Worm (Caenorhabditis elegans) whole organism, mixed stage, embryonic: Measurements from ENCODE around the gene K09E2.1.

ENCODE experiments used
- ceh-43 ChIP-seq: fragments of 200-800 bp; sonication (Bioruptor generic); optimal IDR thresholded peaks from 2 replicates; lab custom pipeline; 2018; ENCODE audit warnings: mild to moderate bottlenecking, missing genetic modification characterization, moderate library complexity, missing compliant biosample characterization
- ces-1 ChIP-seq: fragments of 150-350 bp; optimal IDR thresholded peaks from 2 replicates; lab custom pipeline; 2014; ENCODE audit warnings: missing biosample characterization, missing genetic modification reagents, missing genetic modification characterization
- elt-3 ChIP-seq: fragments of 150-350 bp; optimal IDR thresholded peaks from 2 replicates; lab custom pipeline; 2014; ENCODE audit warnings: missing biosample characterization, missing genetic modification characterization
- ham-2 ChIP-seq: fragments of 200-800 bp; sonication (Bioruptor generic); optimal IDR thresholded peaks from 2 replicates; lab custom pipeline; 2018; ENCODE audit warnings: mild to moderate bottlenecking, missing genetic modification characterization, missing compliant biosample characterization
- nhr-28 ChIP-seq: fragments of 150-350 bp; optimal IDR thresholded peaks from 2 replicates; lab custom pipeline; 2014; ENCODE audit warnings: missing biosample characterization, missing genetic modification characterization
- snpc-4 ChIP-seq: fragments of 150-350 bp; optimal IDR thresholded peaks from 2 replicates; lab custom pipeline; 2014; ENCODE audit warnings: missing biosample characterization, missing genetic modification characterization

DNA sequence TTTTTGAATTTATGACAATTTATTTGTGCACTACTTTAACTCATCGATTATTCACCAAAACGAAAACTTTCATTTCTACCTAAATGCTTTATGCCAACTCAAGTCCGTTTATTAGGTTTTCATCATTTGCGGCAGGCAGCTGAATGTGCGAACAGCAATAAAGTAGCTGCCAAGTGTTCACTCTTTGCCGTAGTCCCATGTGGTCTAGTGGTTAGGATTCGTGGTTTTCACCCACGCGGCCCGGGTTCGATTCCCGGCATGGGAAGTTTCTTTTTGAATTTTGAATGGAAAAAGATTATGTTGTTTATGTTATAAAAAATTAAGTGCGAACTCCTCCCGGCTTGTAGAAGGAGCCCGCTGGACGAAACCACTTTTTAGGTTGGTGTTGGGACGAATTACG lies 35.4 kb upstream of the K09E2.1 start:
- peak; percentile 49 for TF ChIP-seq ham-2
- TF ChIP-seq elt-3, result no peak
- TF ChIP-seq ces-1 (GFP tag; lab: Kevin White, UChicago), result peak; percentile 82
- TF ChIP-seq nhr-28 (tag; lab: Kevin White, UChicago), result no peak
- TF ChIP-seq ceh-43 (GFP tag; lab: Kevin White, UChicago), result peak; percentile 71
- TF ChIP-seq snpc-4 (tag; lab: Kevin White, UChicago), result no peak
